Worm (Caenorhabditis elegans): ENCODE results near the gene srab-22.

The srab-22 gene

ce11 chrV:3426076-3426475 is at the start of gene srab-22:
TSS of gene srab-22 (plus strand) at chrV:3426376.
- TF ChIP-seq ets-5 (GFP tag; IDR thresholded peaks at IDR 0.05): no peak
- TF ChIP-seq swsn-7 (tag; optimal IDR thresholded peaks at IDR 0.05): no peak

- TF ChIP-seq lin-39 (tag; optimal IDR thresholded peaks at IDR 0.05) (no peak), ets-5 (GFP tag; IDR thresholded peaks at IDR 0.05) (no peak), ztf-4 (tag; optimal IDR thresholded peaks at IDR 0.05) (no peak), lin-35 (GFP tag; optimal IDR thresholded peaks at IDR 0.05) (no peak), nhr-84 (tag; optimal IDR thresholded peaks at IDR 0.05) (no peak), dsc-1 (tag; optimal IDR thresholded peaks at IDR 0.05) (no peak), snpc-4 (tag; optimal IDR thresholded peaks at IDR 0.05) (no peak), dpl-1 (GFP tag; optimal IDR thresholded peaks at IDR 0.05) (no peak), vab-15 (tag; optimal IDR thresholded peaks at IDR 0.05) (no peak), sup-37 (GFP tag; optimal IDR thresholded peaks at IDR 0.05) (no peak), mef-2 (tag; optimal IDR thresholded peaks at IDR 0.05) (no peak)
Measured at ce11 chrV:3376973-3377372, 49.2 kb upstream of the srab-22 start, which contains the start of gene srbc-2. TSS of gene srbc-2 (minus strand) at chrV:3377073.

ce11 chrV:3388299-3388698 is 37.9 kb upstream of the srab-22 start:
- TF ChIP-seq nhr-11 (tag; optimal IDR thresholded peaks at IDR 0.05) (no peak), egl-27 (tag; optimal IDR thresholded peaks at IDR 0.05) (no peak), swsn-7 (tag; optimal IDR thresholded peaks at IDR 0.05) (no peak), lsy-2 (tag; optimal IDR thresholded peaks at IDR 0.05) (no peak), aly-2 (tag; optimal IDR thresholded peaks at IDR 0.05) (no peak), dpl-1 (GFP tag; optimal IDR thresholded peaks at IDR 0.05) (peak in 2 of 3 experiments; percentile 15 to 17), lin-14 (GFP tag; optimal IDR thresholded peaks at IDR 0.05) (peak; percentile 85), fos-1 (tag; optimal IDR thresholded peaks at IDR 0.05) (no peak), unc-62 (GFP tag; optimal IDR thresholded peaks at IDR 0.05) (no peak), blmp-1 (tag; optimal IDR thresholded peaks at IDR 0.05) (peak; percentile 26), nhr-85 (tag) (peak; percentile 49), efl-1 (optimal IDR thresholded peaks at IDR 0.05) (peak; percentile 15 to 17), efl-1 (GFP tag; optimal IDR thresholded peaks at IDR 0.05 in 1 of 2) (no peak), nhr-20 (tag; optimal IDR thresholded peaks at IDR 0.05) (peak; percentile 60), xbp-1 (tag; optimal IDR thresholded peaks at IDR 0.05) (no peak), nhr-12 (tag; optimal IDR thresholded peaks at IDR 0.05) (no peak), unc-130 (tag; optimal IDR thresholded peaks at IDR 0.05) (no peak), sptf-1 (tag; optimal IDR thresholded peaks at IDR 0.05) (no peak), C16A3.4 (tag; optimal IDR thresholded peaks at IDR 0.05) (no peak), lin-35 (GFP tag; optimal IDR thresholded peaks at IDR 0.05) (peak in 1 of 2 experiments; percentile 14), tlp-1 (tag; optimal IDR thresholded peaks at IDR 0.05) (no peak), dsc-1 (tag; optimal IDR thresholded peaks at IDR 0.05) (no peak), unc-86 (tag; optimal IDR thresholded peaks at IDR 0.05) (no peak), jun-1 (tag; optimal IDR thresholded peaks at IDR 0.05) (no peak), nhr-47 (tag; optimal IDR thresholded peaks at IDR 0.05) (peak; percentile 21), vab-15 (tag; optimal IDR thresholded peaks at IDR 0.05) (no peak), mef-2 (tag; optimal IDR thresholded peaks at IDR 0.05) (no peak), nhr-19 (GFP tag; conservative IDR thresholded peaks at IDR 0.05) (peak; percentile 53), unc-30 (tag; optimal IDR thresholded peaks at IDR 0.05) (no peak), zag-1 (tag; optimal IDR thresholded peaks at IDR 0.05) (no peak), nhr-237 (tag; optimal IDR thresholded peaks at IDR 0.05) (no peak), tbx-2 (tag; optimal IDR thresholded peaks at IDR 0.05) (no peak), nhr-71 (tag; optimal IDR thresholded peaks at IDR 0.05) (peak; percentile 52), ets-5 (GFP tag; IDR thresholded peaks at IDR 0.05) (no peak), snu-23 (GFP tag; optimal IDR thresholded peaks at IDR 0.05) (peak; percentile 42), pqm-1 (tag; optimal IDR thresholded peaks at IDR 0.05) (no peak), nhr-76 (tag; optimal IDR thresholded peaks at IDR 0.05) (no peak), isw-1 (GFP tag; IDR thresholded peaks at IDR 0.05) (no peak), nhr-77 (tag; optimal IDR thresholded peaks at IDR 0.05) (no peak), lin-13 (GFP tag; optimal IDR thresholded peaks at IDR 0.05) (no peak), ztf-4 (tag; optimal IDR thresholded peaks at IDR 0.05) (no peak), irx-1 (tag; optimal IDR thresholded peaks at IDR 0.05) (no peak), snpc-4 (tag; optimal IDR thresholded peaks at IDR 0.05) (no peak), zip-4 (GFP tag; optimal IDR thresholded peaks at IDR 0.05) (no peak), pag-3 (tag; optimal IDR thresholded peaks at IDR 0.05; ENCODE audit: borderline replicate concordance, insufficient read depth) (no peak), lin-39 (tag; optimal IDR thresholded peaks at IDR 0.05) (no peak), ceh-82 (tag; optimal IDR thresholded peaks at IDR 0.05) (no peak)
